Worm (Caenorhabditis elegans) whole organism, L2 larva: ENCODE data around the gene ins-8.

Source experiments
- C34F6.9 ChIP-seq: fragments of 150-350 bp; optimal IDR thresholded peaks from 2 replicates; lab custom pipeline; 2014; ENCODE audit warnings: missing biosample characterization, missing genetic modification characterization
- Y55F3AM.14 ChIP-seq: fragments of 200-800 bp; sonication (Bioruptor generic); optimal IDR thresholded peaks from 2 replicates; lab custom pipeline; 2018; ENCODE audit warnings: mild to moderate bottlenecking, missing genetic modification characterization, missing compliant biosample characterization
- ZK546.5 ChIP-seq: sonication (generic microtip); optimal IDR thresholded peaks from 2 replicates; lab custom pipeline; 2017; ENCODE audit warnings: missing biosample characterization, missing genetic modification characterization
- alr-1 ChIP-seq: fragments of 150-350 bp; optimal IDR thresholded peaks from 2 replicates; lab custom pipeline; 2014; ENCODE audit warnings: missing biosample characterization, missing genetic modification characterization
- aly-2 ChIP-seq: fragments of 150-350 bp; optimal IDR thresholded peaks from 2 replicates; lab custom pipeline; 2014; ENCODE audit warnings: missing biosample characterization, missing genetic modification characterization
- ama-1 ChIP-seq: fragments of 150-350 bp; optimal IDR thresholded peaks from 2 replicates; lab custom pipeline; 2018; ENCODE audit warnings: inconsistent platforms
- blmp-1 ChIP-seq: sonication (generic microtip); optimal IDR thresholded peaks from 2 replicates; lab custom pipeline; 2017; ENCODE audit warnings: missing genetic modification characterization, mild to moderate bottlenecking, missing compliant biosample characterization, antibody characterized with exemption, moderate library complexity; ENCODE audit not compliant: insufficient read depth
- ceh-16 ChIP-seq: fragments of 150-350 bp; optimal IDR thresholded peaks from 2 replicates; lab custom pipeline; 2014; ENCODE audit warnings: missing biosample characterization, missing genetic modification characterization
- ceh-82 ChIP-seq: fragments of 150-350 bp; optimal IDR thresholded peaks from 2 replicates; lab custom pipeline; 2014; ENCODE audit warnings: missing biosample characterization, missing genetic modification characterization
- dmd-4 ChIP-seq: sonication (generic microtip); optimal IDR thresholded peaks from 2 replicates; lab custom pipeline; 2017; ENCODE audit warnings: missing biosample characterization, missing genetic modification characterization
- egl-27 ChIP-seq: sonication (generic microtip); optimal IDR thresholded peaks from 3 replicates; lab custom pipeline; 2017; ENCODE audit warnings: missing biosample characterization, missing genetic modification reagents, missing genetic modification characterization
- elt-1 ChIP-seq: fragments of 150-350 bp; optimal IDR thresholded peaks from 2 replicates; lab custom pipeline; 2014; ENCODE audit warnings: missing biosample characterization, missing genetic modification characterization
- elt-3 ChIP-seq: sonication (generic microtip); optimal IDR thresholded peaks from 2 replicates; lab custom pipeline; 2017; ENCODE audit warnings: missing biosample characterization, missing genetic modification characterization
- fos-1 ChIP-seq: fragments of 150-350 bp; optimal IDR thresholded peaks from 2 replicates; lab custom pipeline; 2014; ENCODE audit warnings: missing biosample characterization, missing genetic modification characterization
- gmeb-1 ChIP-seq: fragments of 150-350 bp; optimal IDR thresholded peaks from 2 replicates; lab custom pipeline; 2014; ENCODE audit warnings: missing biosample characterization, missing genetic modification characterization
- lin-13 ChIP-seq: fragments of 150-350 bp; optimal IDR thresholded peaks from 2 replicates; lab custom pipeline; 2014; ENCODE audit warnings: missing biosample characterization, missing genetic modification reagents, missing genetic modification characterization
- lin-39 ChIP-seq: fragments of 150-350 bp; optimal IDR thresholded peaks from 2 replicates; lab custom pipeline; 2014; ENCODE audit warnings: missing biosample characterization, missing genetic modification reagents, missing genetic modification characterization
- lsy-2 ChIP-seq, 2 experiments: fragments of 150-350 bp in 1 of 2; sonication (generic microtip) in 1 of 2; optimal IDR thresholded peaks; 2 replicates each; lab custom pipeline; 2014 to 2017; ENCODE audit warnings: missing biosample characterization in 2 of 2, missing genetic modification characterization in 2 of 2
- mab-5 ChIP-seq: fragments of 150-350 bp; optimal IDR thresholded peaks from 2 replicates; lab custom pipeline; 2014; ENCODE audit warnings: missing biosample characterization, missing genetic modification characterization
- mbf-1 ChIP-seq: sonication (generic microtip); optimal IDR thresholded peaks from 2 replicates; lab custom pipeline; 2017; ENCODE audit warnings: missing biosample characterization, missing genetic modification characterization
- mdl-1 ChIP-seq, 2 experiments: fragments of 150-350 bp in 1 of 2; sonication (generic microtip) in 1 of 2; optimal IDR thresholded peaks; 2 replicates each; lab custom pipeline; 2017; ENCODE audit warnings: missing biosample characterization in 2 of 2, missing genetic modification characterization in 2 of 2
- nhr-10 ChIP-seq: sonication (generic microtip); optimal IDR thresholded peaks from 2 replicates; lab custom pipeline; 2017; ENCODE audit warnings: missing biosample characterization, missing genetic modification characterization
- nhr-11 ChIP-seq: fragments of 150-350 bp; optimal IDR thresholded peaks from 2 replicates; lab custom pipeline; 2014; ENCODE audit warnings: missing biosample characterization, missing genetic modification characterization
- nhr-12 ChIP-seq: fragments of 150-350 bp; optimal IDR thresholded peaks from 2 replicates; lab custom pipeline; 2014; ENCODE audit warnings: missing biosample characterization, missing genetic modification characterization
- nhr-129 ChIP-seq: fragments of 150-350 bp; optimal IDR thresholded peaks from 2 replicates; lab custom pipeline; 2014; ENCODE audit warnings: missing biosample characterization, missing genetic modification characterization
- nhr-21 ChIP-seq: fragments of 150-350 bp; optimal IDR thresholded peaks from 2 replicates; lab custom pipeline; 2014; ENCODE audit warnings: missing biosample characterization, missing genetic modification characterization
- nhr-23 ChIP-seq: fragments of 150-350 bp; optimal IDR thresholded peaks from 2 replicates; lab custom pipeline; 2014; ENCODE audit warnings: missing biosample characterization, missing genetic modification reagents, missing genetic modification characterization
- nhr-237 ChIP-seq: fragments of 150-350 bp; optimal IDR thresholded peaks from 2 replicates; lab custom pipeline; 2014; ENCODE audit warnings: missing biosample characterization, missing genetic modification characterization
- nhr-25 ChIP-seq: fragments of 150-350 bp; sonication (generic microtip); optimal IDR thresholded peaks from 3 replicates; lab custom pipeline; 2014; ENCODE audit warnings: missing biosample characterization, missing genetic modification characterization
- nhr-6 ChIP-seq: fragments of 150-350 bp; optimal IDR thresholded peaks from 2 replicates; lab custom pipeline; 2014; ENCODE audit warnings: missing biosample characterization, missing genetic modification characterization
- peb-1 ChIP-seq: fragments of 150-350 bp; optimal IDR thresholded peaks from 2 replicates; lab custom pipeline; 2014; ENCODE audit warnings: missing biosample characterization, missing genetic modification characterization
- sem-4 ChIP-seq: fragments of 150-350 bp; optimal IDR thresholded peaks from 2 replicates; lab custom pipeline; 2014; ENCODE audit warnings: missing biosample characterization, missing genetic modification reagents, missing genetic modification characterization
- skn-1 ChIP-seq: sonication (generic microtip); optimal IDR thresholded peaks from 2 replicates; lab custom pipeline; 2017; ENCODE audit warnings: missing biosample characterization, missing genetic modification characterization
- sma-3 ChIP-seq: sonication (generic microtip); optimal IDR thresholded peaks from 2 replicates; lab custom pipeline; 2016; ENCODE audit warnings: missing genetic modification reagents, missing genetic modification characterization, missing compliant biosample characterization
- snpc-4 ChIP-seq: fragments of 150-350 bp; optimal IDR thresholded peaks from 2 replicates; lab custom pipeline; 2014; ENCODE audit warnings: missing biosample characterization, missing genetic modification characterization
- unc-39 ChIP-seq: fragments of 150-350 bp; optimal IDR thresholded peaks from 2 replicates; lab custom pipeline; 2014; ENCODE audit warnings: missing biosample characterization, missing genetic modification characterization
- unc-55 ChIP-seq: fragments of 150-350 bp; sonication (generic microtip); optimal IDR thresholded peaks from 3 replicates; lab custom pipeline; 2014; ENCODE audit warnings: missing biosample characterization, missing genetic modification reagents, missing genetic modification characterization
- zag-1 ChIP-seq: fragments of 150-350 bp; optimal IDR thresholded peaks from 2 replicates; lab custom pipeline; 2014; ENCODE audit warnings: missing biosample characterization, missing genetic modification characterization
- ztf-1 ChIP-seq: fragments of 200-800 bp; sonication (Bioruptor generic); conservative IDR thresholded peaks from 2 replicates; pipeline ENCODE4 v1.3.6; 2022; ENCODE audit warnings: missing genetic modification characterization, missing compliant biosample characterization
- ztf-4 ChIP-seq: fragments of 150-350 bp; optimal IDR thresholded peaks from 2 replicates; lab custom pipeline; 2014; ENCODE audit warnings: missing biosample characterization, missing genetic modification characterization

Gene ins-8

DNA sequence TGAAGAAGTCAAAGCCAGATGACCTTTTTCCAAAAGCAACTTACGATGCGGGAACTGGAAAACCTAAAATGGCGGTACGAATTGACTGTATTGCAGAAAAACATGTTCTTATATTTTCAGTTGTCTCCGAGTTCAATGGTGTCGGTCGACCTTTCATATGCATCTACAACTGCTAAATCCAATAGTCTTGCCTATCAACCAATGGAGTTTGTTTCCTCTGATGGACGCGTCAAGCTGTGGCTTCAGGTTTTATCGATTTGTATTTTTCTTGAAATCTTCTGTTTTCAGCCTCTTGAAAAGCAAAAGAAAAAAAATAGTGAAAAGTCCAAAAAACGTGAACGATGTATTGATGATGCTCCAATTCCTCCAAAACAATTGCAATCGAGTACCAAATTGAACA, 33.5 kb upstream of the ins-8 start:
- TF ChIP-seq skn-1 (tag; lab: Kevin White, UChicago) (no peak), lsy-2 (tag; optimal IDR thresholded peaks at IDR 0.05; lab: Kevin White, UChicago) (no peak), alr-1 (no peak), lin-39 (tag; lab: Kevin White, UChicago) (no peak), ztf-1 (GFP tag; lab: Robert Waterston, UW) (no peak), mbf-1 (tag; lab: Kevin White, UChicago) (no peak), Y55F3AM.14 (GFP tag; lab: Kevin White, UChicago) (no peak), ZK546.5 (no peak), ztf-4 (tag; lab: Kevin White, UChicago) (no peak), nhr-6 (tag; lab: Kevin White, UChicago) (no peak), ceh-16 (no peak), aly-2 (no peak), elt-1 (no peak), sem-4 (no peak)

DNA sequence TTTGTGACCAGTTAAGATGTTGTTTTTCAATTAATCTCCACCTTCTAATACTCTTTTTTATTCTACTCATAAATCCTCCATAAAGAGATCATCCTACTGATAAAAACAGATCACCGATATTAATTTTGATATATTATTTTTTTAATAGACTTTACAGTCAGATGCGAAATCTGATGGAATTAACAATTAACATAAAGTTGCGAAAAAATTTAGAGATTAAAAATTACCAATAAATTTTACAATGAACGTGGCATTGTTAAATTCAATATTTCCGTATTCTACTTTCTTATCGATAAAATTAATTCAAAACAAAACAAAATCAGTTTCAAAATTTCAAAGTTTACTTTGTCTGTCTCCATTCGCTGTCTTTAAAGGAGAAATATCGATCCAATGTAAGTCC, 32.0 kb upstream of the ins-8 start, which contains the start of gene K01H12.4:
Gene K01H12.4, plus strand, starts transcription at position 301 of the 400 bp plus-strand sequence.
- TF ChIP-seq zag-1 (tag; lab: Kevin White, UChicago) (no peak), nhr-11 (no peak), sem-4 (no peak), nhr-25 (tag; lab: Kevin White, UChicago) (no peak), egl-27 (tag; lab: Kevin White, UChicago) (no peak), ZK546.5 (no peak), mbf-1 (tag; lab: Kevin White, UChicago) (no peak), lin-13 (GFP tag; lab: Kevin White, UChicago) (no peak), elt-3 (no peak), nhr-12 (tag; lab: Kevin White, UChicago) (no peak), nhr-129 (tag; lab: Kevin White, UChicago) (no peak), ceh-82 (tag; lab: Kevin White, UChicago) (no peak), nhr-6 (tag; lab: Kevin White, UChicago) (no peak), sma-3 (GFP tag; lab: Kevin White, UChicago) (no peak), ama-1 (lab: Kevin White, UChicago) (no peak), C34F6.9 (no peak), Y55F3AM.14 (GFP tag; lab: Kevin White, UChicago) (no peak), unc-39 (tag; lab: Kevin White, UChicago) (no peak), gmeb-1 (no peak)
- TF ChIP-seq, all 48 proteins: peak for 0

DNA sequence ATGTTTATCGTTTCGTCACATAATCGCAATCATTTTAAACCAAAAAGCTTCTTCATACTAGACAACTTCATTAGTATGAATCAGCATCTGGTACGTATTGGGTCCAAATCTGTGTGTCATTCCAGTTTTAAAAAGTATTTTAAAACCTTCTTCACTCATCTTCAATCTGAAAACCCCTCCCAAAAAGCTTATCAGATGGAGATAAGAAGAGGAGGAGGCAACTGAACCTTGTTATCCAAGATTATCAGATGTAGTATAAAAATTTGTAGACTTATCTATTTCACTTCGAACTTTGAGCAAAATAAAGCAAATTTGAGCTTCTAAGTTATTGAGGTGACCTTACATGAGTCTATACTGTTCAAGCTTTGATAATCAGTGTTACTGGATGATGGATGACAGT, 29.1 kb upstream of the ins-8 start, which contains the start of gene nhr-38:
Gene nhr-38, plus strand, starts transcription at position 301 of the 400 bp plus-strand sequence.
- no peak for TF ChIP-seq nhr-12 (tag; lab: Kevin White, UChicago)
- TF ChIP-seq alr-1, result no peak
- no peak for TF ChIP-seq ama-1 (lab: Kevin White, UChicago)
- no peak for TF ChIP-seq dmd-4 (tag; lab: Kevin White, UChicago)
- no peak for TF ChIP-seq unc-55 (GFP tag; lab: Kevin White, UChicago)
- TF ChIP-seq peb-1 (tag; lab: Kevin White, UChicago), result no peak
- TF ChIP-seq fos-1 (tag; lab: Kevin White, UChicago), result no peak
- TF ChIP-seq ztf-1 (GFP tag; lab: Robert Waterston, UW), result no peak
- TF ChIP-seq sma-3 (GFP tag; lab: Kevin White, UChicago), result no peak
- no peak for TF ChIP-seq nhr-23 (tag; lab: Kevin White, UChicago)
- TF ChIP-seq nhr-25 (tag; lab: Kevin White, UChicago), result no peak

DNA sequence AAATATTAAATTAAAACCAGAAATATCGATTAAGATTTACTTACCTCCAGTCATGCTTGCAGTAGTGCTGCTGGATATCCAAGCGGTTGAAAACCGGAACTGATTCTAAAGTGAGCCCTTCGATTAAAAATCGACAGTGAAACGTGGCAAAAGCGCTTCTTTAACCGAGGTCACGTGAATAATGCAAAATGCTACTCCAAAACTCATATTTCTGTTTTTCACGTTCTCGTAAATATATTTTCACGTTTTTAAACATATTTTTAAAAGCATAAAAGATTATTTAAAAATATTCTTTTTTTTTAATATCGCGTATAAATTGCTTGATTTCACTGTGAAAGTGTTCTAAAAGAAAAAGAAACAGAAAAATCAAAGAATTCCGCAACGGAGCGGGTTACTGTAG, 28.5 kb upstream of the ins-8 start, which contains the start of gene ant-1.3:
Gene ant-1.3, minus strand, starts transcription at position 101 of the 400 bp plus-strand sequence.
- TF ChIP-seq nhr-21 (tag; lab: Kevin White, UChicago) (no peak), nhr-10 (no peak), nhr-237 (tag; lab: Kevin White, UChicago) (no peak), blmp-1 (tag; lab: Kevin White, UChicago) (no peak), peb-1 (tag; lab: Kevin White, UChicago) (no peak), snpc-4 (tag; lab: Kevin White, UChicago) (no peak), lin-39 (tag; lab: Kevin White, UChicago) (no peak), mab-5 (tag; lab: Kevin White, UChicago) (no peak), Y55F3AM.14 (GFP tag; lab: Kevin White, UChicago) (no peak), mdl-1 (tag; optimal IDR thresholded peaks at IDR 0.05; lab: Kevin White, UChicago) (no peak), elt-3 (no peak), ztf-1 (GFP tag; lab: Robert Waterston, UW) (no peak), elt-1 (no peak), aly-2 (no peak)
